Worm (Caenorhabditis elegans): ENCODE measurements around the gene W06A11.1.

Gene W06A11.1

DNA sequence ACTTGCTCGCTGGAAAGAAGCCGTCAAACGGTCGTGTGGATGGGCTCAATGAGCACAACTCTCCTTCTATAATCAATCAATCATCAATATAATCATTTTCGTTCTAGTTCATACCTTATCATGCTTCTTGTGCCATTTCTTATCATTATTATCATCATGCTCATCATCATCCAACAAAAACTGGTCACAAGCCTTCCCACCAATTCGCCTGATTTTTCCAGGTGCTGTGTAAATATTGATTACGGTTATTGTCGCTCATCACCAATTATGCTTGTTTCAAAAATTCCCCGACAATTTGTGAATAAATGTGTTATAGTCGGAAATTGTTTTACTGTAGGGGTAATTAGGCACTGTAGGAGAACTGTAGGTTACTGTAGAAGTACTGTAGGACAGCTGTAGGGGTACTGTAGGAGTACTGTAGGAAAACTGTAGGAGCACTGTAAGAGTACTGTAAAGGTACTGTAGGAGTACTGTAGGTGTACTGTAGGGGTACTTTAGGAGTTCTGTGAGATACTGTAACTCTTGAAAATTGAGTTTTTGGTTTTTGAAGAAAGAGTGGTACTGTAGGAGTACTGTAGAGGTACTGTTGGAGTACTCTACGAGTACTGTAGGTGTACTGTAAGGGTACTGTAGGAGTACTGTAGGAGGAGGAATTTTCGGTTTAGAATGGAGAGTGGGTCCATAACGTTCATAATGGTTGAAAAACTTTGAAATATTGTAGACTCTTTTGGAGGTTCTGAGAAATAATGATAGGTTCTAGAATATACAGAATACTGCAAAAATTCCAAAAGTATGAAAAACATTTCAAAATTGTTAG is 26.9 kb downstream of the W06A11.1 start:
- TF ChIP-seq ets-7 (tag; optimal IDR thresholded peaks at IDR 0.05): no peak
- TF ChIP-seq sea-1 (GFP tag; conservative IDR thresholded peaks at IDR 0.05): 0 out of 2 replicates have a peak, but pooled peaks have one; percentile 51

DNA sequence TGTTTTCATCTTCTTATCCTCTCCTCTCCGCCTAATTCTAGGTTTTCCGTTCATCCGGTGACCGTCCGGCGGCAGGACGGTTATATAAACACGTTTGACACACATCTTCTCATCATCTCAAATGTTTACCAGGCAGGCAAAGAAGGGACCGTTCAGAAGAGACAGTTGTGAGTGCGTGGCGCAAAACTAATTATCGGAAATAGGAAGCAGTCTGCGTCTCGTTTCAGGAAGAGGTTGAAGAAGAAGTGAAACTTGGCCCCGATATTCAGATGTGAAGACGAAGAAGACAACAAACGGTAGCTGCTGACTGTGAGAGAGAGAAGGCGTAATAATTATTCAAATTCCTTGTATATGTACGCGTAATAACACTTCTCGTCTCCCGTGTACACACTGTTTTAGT is 31.4 kb downstream of the W06A11.1 start:
- TF ChIP-seq ceh-36 (tag; optimal IDR thresholded peaks at IDR 0.05) (no peak), B0310.2 (tag; optimal IDR thresholded peaks at IDR 0.05) (no peak), flt-1 (GFP tag; IDR thresholded peaks at IDR 0.05) (no peak), scrt-1 (GFP tag; IDR thresholded peaks at IDR 0.05) (no peak), ets-7 (tag; optimal IDR thresholded peaks at IDR 0.05) (no peak), hnd-1 (tag; optimal IDR thresholded peaks at IDR 0.05) (no peak), tra-4 (tag; optimal IDR thresholded peaks at IDR 0.05) (no peak), tbx-11 (GFP tag; IDR thresholded peaks at IDR 0.05) (no peak), ama-1 (optimal IDR thresholded peaks at IDR 0.05) (no peak), tbx-37 (GFP tag; conservative IDR thresholded peaks at IDR 0.05) (no peak), sea-1 (GFP tag; conservative IDR thresholded peaks at IDR 0.05) (no peak), aly-1 (tag; optimal IDR thresholded peaks at IDR 0.05) (no peak), F13C5.2 (tag; optimal IDR thresholded peaks at IDR 0.05) (no peak), ceh-13 (GFP tag; optimal IDR thresholded peaks at IDR 0.05) (no peak), hmbx-1 (tag; optimal IDR thresholded peaks at IDR 0.05) (no peak), pes-1 (GFP tag; IDR thresholded peaks at IDR 0.05) (no peak), hmg-4 (GFP tag; optimal IDR thresholded peaks at IDR 0.05) (no peak)

DNA sequence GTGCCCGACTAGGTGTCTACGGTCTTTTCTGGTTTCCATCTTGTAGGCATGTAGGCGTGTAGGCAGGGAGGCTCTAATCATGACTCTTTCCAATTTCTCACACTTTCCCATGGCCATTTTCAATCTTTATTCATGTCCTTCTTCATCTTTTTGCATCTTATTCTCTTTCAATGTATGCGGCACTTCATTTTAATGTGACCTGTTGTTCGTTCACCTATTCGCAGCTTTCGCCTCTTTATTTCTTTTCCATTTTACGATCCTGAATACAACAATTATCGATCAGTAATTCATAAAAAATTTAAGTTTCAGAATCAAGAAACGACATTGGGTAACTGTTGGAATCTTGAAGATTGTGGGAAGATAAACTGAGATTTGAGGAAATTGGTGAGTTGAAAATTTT is 33.1 kb downstream of the W06A11.1 start, which contains the start of gene rhgf-2:
Gene rhgf-2, plus strand, starts transcription at position 301 of the 400 bp plus-strand sequence.
- no peak for TF ChIP-seq aly-1 (tag; optimal IDR thresholded peaks at IDR 0.05)
- no peak for TF ChIP-seq ceh-13 (GFP tag; optimal IDR thresholded peaks at IDR 0.05)
- no peak for TF ChIP-seq scrt-1 (GFP tag; IDR thresholded peaks at IDR 0.05)
- TF ChIP-seq tra-4 (tag; optimal IDR thresholded peaks at IDR 0.05): no peak
- no peak for TF ChIP-seq pes-1 (GFP tag; IDR thresholded peaks at IDR 0.05)
- TF ChIP-seq ets-7 (tag; optimal IDR thresholded peaks at IDR 0.05): no peak

DNA sequence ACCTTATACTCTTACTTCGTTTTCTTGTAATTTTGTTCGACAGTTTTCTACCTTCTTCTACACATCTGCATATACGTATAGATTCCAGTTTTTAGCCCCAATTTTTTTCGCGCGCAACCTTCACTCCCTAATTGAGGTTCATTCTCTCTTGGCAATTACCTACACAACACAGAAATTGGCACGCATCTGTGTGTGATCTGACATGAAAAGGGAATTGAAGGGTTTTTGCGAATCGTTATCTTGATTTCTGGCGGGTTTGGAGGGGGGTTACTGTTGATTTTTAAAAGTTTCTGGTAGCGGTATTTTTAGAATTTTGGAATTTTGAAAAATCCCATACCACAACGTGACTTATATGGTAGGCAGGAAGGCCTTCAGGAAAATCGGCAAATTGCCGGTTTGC is 35.4 kb downstream of the W06A11.1 start:
- no peak for TF ChIP-seq hnd-1 (tag; optimal IDR thresholded peaks at IDR 0.05)
- TF ChIP-seq tbx-37 (GFP tag; conservative IDR thresholded peaks at IDR 0.05): no peak
- no peak for TF ChIP-seq ama-1 (optimal IDR thresholded peaks at IDR 0.05)
- no peak for TF ChIP-seq scrt-1 (GFP tag; IDR thresholded peaks at IDR 0.05)
- TF ChIP-seq flt-1 (GFP tag; IDR thresholded peaks at IDR 0.05): no peak
- TF ChIP-seq ceh-36 (tag; optimal IDR thresholded peaks at IDR 0.05): no peak
- no peak for TF ChIP-seq pes-1 (GFP tag; IDR thresholded peaks at IDR 0.05)
- no peak for TF ChIP-seq B0310.2 (tag; optimal IDR thresholded peaks at IDR 0.05)
- no peak for TF ChIP-seq aly-1 (tag; optimal IDR thresholded peaks at IDR 0.05)
- no peak for TF ChIP-seq tra-4 (tag; optimal IDR thresholded peaks at IDR 0.05)
- no peak for TF ChIP-seq hmg-4 (GFP tag; optimal IDR thresholded peaks at IDR 0.05)
- no peak for TF ChIP-seq ets-7 (tag; optimal IDR thresholded peaks at IDR 0.05)
- TF ChIP-seq ceh-13 (GFP tag; optimal IDR thresholded peaks at IDR 0.05): no peak
- TF ChIP-seq F13C5.2 (tag; optimal IDR thresholded peaks at IDR 0.05): no peak
- no peak for TF ChIP-seq hmbx-1 (tag; optimal IDR thresholded peaks at IDR 0.05)
- no peak for TF ChIP-seq tbx-11 (GFP tag; IDR thresholded peaks at IDR 0.05)
- TF ChIP-seq sea-1 (GFP tag; conservative IDR thresholded peaks at IDR 0.05): no peak

DNA sequence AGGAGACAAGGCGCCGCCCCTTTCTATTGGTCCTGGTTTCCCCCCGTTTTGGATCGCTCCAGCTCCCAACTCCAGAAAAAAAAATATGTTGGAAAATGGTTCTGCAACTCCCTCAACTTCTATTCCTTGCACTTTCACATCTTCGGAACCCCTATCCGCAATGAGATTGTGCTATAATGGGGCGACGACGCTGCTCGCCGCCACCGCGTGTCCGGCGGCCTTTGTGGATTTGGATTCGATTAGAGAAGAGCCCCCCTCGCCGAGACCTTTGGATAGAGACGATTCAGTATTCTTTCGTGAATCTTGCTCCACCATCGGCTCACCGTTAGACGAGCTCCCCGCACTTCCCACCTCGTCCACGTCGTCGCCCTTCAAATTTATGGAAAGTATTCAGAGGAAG is 39.8 kb downstream of the W06A11.1 start:
- no peak for TF ChIP-seq hmbx-1 (tag; optimal IDR thresholded peaks at IDR 0.05)

DNA sequence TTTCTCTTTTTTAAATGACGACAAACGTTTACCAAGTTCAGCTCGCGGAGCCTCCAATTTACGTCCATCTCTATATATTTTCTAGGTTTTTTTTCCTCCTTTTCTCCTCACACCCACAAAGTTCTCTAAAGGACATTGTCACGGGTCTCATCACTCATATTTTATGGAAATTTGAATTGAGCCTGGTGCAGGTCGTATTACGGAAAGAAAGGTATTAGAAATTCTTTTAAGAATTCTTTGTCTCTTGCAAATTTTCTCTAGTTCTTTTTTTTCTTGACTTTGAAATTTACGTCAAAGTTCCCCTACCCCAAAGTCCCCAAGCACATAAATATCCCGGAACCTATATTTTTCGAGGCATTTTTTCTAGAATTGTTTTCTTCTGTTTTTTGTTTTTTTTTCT is 51.1 kb downstream of the W06A11.1 start:
- no peak for TF ChIP-seq ama-1 (optimal IDR thresholded peaks at IDR 0.05)
- TF ChIP-seq pes-1 (GFP tag; IDR thresholded peaks at IDR 0.05): no peak
- no peak for TF ChIP-seq flt-1 (GFP tag; IDR thresholded peaks at IDR 0.05)
- no peak for TF ChIP-seq F13C5.2 (tag; optimal IDR thresholded peaks at IDR 0.05)
- no peak for TF ChIP-seq ets-7 (tag; optimal IDR thresholded peaks at IDR 0.05)
- TF ChIP-seq hmg-4 (GFP tag; optimal IDR thresholded peaks at IDR 0.05): no peak
- TF ChIP-seq B0310.2 (tag; optimal IDR thresholded peaks at IDR 0.05): no peak
- TF ChIP-seq ceh-36 (tag; optimal IDR thresholded peaks at IDR 0.05): no peak
- no peak for TF ChIP-seq ceh-13 (GFP tag; optimal IDR thresholded peaks at IDR 0.05)
- no peak for TF ChIP-seq hnd-1 (tag; optimal IDR thresholded peaks at IDR 0.05)
- no peak for TF ChIP-seq tbx-11 (GFP tag; IDR thresholded peaks at IDR 0.05)
- TF ChIP-seq tbx-37 (GFP tag; conservative IDR thresholded peaks at IDR 0.05): no peak
- TF ChIP-seq aly-1 (tag; optimal IDR thresholded peaks at IDR 0.05): no peak
- TF ChIP-seq sea-1 (GFP tag; conservative IDR thresholded peaks at IDR 0.05): no peak
